Worm (Caenorhabditis elegans) whole organism, late embryonic: ENCODE measurements around the gene F54B11.7.

Source experiments
- F13H6.1 ChIP-seq: sonication (generic microtip); optimal IDR thresholded peaks from 2 replicates; lab custom pipeline; 2016; ENCODE audit warnings: missing genetic modification characterization, missing compliant biosample characterization
- K02D7.2 ChIP-seq: sonication (generic microtip); optimal IDR thresholded peaks from 2 replicates; lab custom pipeline; 2017; ENCODE audit warnings: mild to moderate bottlenecking, missing genetic modification characterization, missing compliant biosample characterization
- K09A11.1 ChIP-seq: sonication (generic microtip); optimal IDR thresholded peaks from 2 replicates; lab custom pipeline; 2017; ENCODE audit warnings: antibody characterized with exemption, mild to moderate bottlenecking, missing genetic modification characterization, missing compliant biosample characterization; ENCODE audit not compliant: insufficient read depth
- ahr-1 ChIP-seq: sonication (generic microtip); optimal IDR thresholded peaks from 2 replicates; lab custom pipeline; 2016; ENCODE audit warnings: missing genetic modification characterization, missing compliant biosample characterization
- ama-1 ChIP-seq: fragments of 150-350 bp; optimal IDR thresholded peaks from 2 replicates; lab custom pipeline; 2014
- ceh-18 ChIP-seq: sonication (generic microtip); optimal IDR thresholded peaks from 2 replicates; lab custom pipeline; 2016; ENCODE audit warnings: missing genetic modification characterization, missing compliant biosample characterization
- ceh-22 ChIP-seq: sonication (generic microtip); optimal IDR thresholded peaks from 2 replicates; lab custom pipeline; 2017; ENCODE audit warnings: missing biosample characterization, missing genetic modification characterization
- ceh-24 ChIP-seq: sonication (generic microtip); optimal IDR thresholded peaks from 2 replicates; lab custom pipeline; 2016; ENCODE audit warnings: mild to moderate bottlenecking, missing genetic modification characterization, missing compliant biosample characterization
- ceh-30 ChIP-seq: fragments of 150-350 bp; optimal IDR thresholded peaks from 2 replicates; lab custom pipeline; 2014; ENCODE audit warnings: missing biosample characterization, missing genetic modification characterization
- ceh-6 ChIP-seq: fragments of 200-800 bp; sonication (Bioruptor generic); optimal IDR thresholded peaks from 2 replicates; lab custom pipeline; 2018; ENCODE audit warnings: mild to moderate bottlenecking, missing genetic modification characterization, missing compliant biosample characterization
- ceh-9 ChIP-seq: sonication (generic microtip); optimal IDR thresholded peaks from 2 replicates; lab custom pipeline; 2016; ENCODE audit warnings: mild to moderate bottlenecking, missing genetic modification characterization, inconsistent platforms, missing compliant biosample characterization
- che-1 ChIP-seq: sonication (generic microtip); optimal IDR thresholded peaks from 2 replicates; lab custom pipeline; 2016; ENCODE audit warnings: mild to moderate bottlenecking, missing genetic modification characterization, missing compliant biosample characterization
- dmd-4 ChIP-seq: sonication (generic microtip); optimal IDR thresholded peaks from 2 replicates; lab custom pipeline; 2016; ENCODE audit warnings: borderline replicate concordance, missing genetic modification characterization, missing compliant biosample characterization
- elt-4 ChIP-seq: sonication (generic microtip); optimal IDR thresholded peaks from 2 replicates; lab custom pipeline; 2016; ENCODE audit warnings: missing genetic modification characterization, missing compliant biosample characterization
- ets-4 ChIP-seq: sonication (generic microtip); optimal IDR thresholded peaks from 2 replicates; lab custom pipeline; 2016; ENCODE audit warnings: missing genetic modification characterization, missing compliant biosample characterization
- eyg-1 ChIP-seq: sonication (generic microtip); optimal IDR thresholded peaks from 2 replicates; lab custom pipeline; 2016; ENCODE audit warnings: missing genotype, missing genetic modification characterization, missing compliant biosample characterization
- fkh-6 ChIP-seq: sonication (generic microtip); optimal IDR thresholded peaks from 2 replicates; lab custom pipeline; 2016; ENCODE audit warnings: missing genetic modification characterization, missing compliant biosample characterization
- hlh-13 ChIP-seq: fragments of 200-800 bp; sonication (Bioruptor generic); optimal IDR thresholded peaks from 2 replicates; lab custom pipeline; 2018; ENCODE audit warnings: mild to moderate bottlenecking, missing genetic modification characterization, missing compliant biosample characterization
- hlh-15 ChIP-seq: sonication (generic microtip); optimal IDR thresholded peaks from 2 replicates; lab custom pipeline; 2016; ENCODE audit warnings: missing genetic modification characterization, missing compliant biosample characterization
- hlh-8 ChIP-seq: sonication (generic microtip); optimal IDR thresholded peaks from 2 replicates; lab custom pipeline; 2016; ENCODE audit warnings: missing genotype, missing genetic modification characterization, missing compliant biosample characterization
- madf-2 ChIP-seq: sonication (generic microtip); optimal IDR thresholded peaks from 2 replicates; lab custom pipeline; 2017; ENCODE audit warnings: missing genetic modification characterization, missing compliant biosample characterization
- nfya-1 ChIP-seq: sonication (generic microtip); optimal IDR thresholded peaks from 2 replicates; lab custom pipeline; 2017; ENCODE audit warnings: missing genetic modification characterization, mild to moderate bottlenecking, missing compliant biosample characterization, antibody characterized with exemption, moderate library complexity
- nhr-232 ChIP-seq: sonication (generic microtip); optimal IDR thresholded peaks from 2 replicates; lab custom pipeline; 2016; ENCODE audit warnings: missing genetic modification characterization, missing compliant biosample characterization
- pag-3 ChIP-seq: sonication (generic microtip); optimal IDR thresholded peaks from 2 replicates; lab custom pipeline; 2016; ENCODE audit warnings: missing compliant biosample characterization, missing genetic modification characterization, borderline replicate concordance
- pat-9 ChIP-seq: fragments of 200-800 bp; sonication (Bioruptor generic); optimal IDR thresholded peaks from 2 replicates; lab custom pipeline; 2018; ENCODE audit warnings: mild to moderate bottlenecking, missing genetic modification characterization, moderate library complexity, missing compliant biosample characterization
- pax-1 ChIP-seq: fragments of 150-350 bp; optimal IDR thresholded peaks from 2 replicates; lab custom pipeline; 2014; ENCODE audit warnings: missing biosample characterization, missing genetic modification characterization
- pha-2 ChIP-seq: sonication (generic microtip); optimal IDR thresholded peaks from 2 replicates; lab custom pipeline; 2017; ENCODE audit warnings: mild to moderate bottlenecking, missing genetic modification characterization, missing compliant biosample characterization
- ref-2 ChIP-seq: sonication (generic microtip); optimal IDR thresholded peaks from 2 replicates; lab custom pipeline; 2016; ENCODE audit warnings: missing genetic modification characterization, missing compliant biosample characterization
- rnt-1 ChIP-seq: sonication (generic microtip); optimal IDR thresholded peaks from 2 replicates; lab custom pipeline; 2016; ENCODE audit warnings: missing genetic modification characterization, missing compliant biosample characterization
- sdc-2 ChIP-seq: sonication (generic microtip); optimal IDR thresholded peaks from 2 replicates; lab custom pipeline; 2016; ENCODE audit warnings: missing genotype, missing genetic modification characterization, missing compliant biosample characterization
- tbx-7 ChIP-seq: sonication (generic microtip); optimal IDR thresholded peaks from 2 replicates; lab custom pipeline; 2016; ENCODE audit warnings: missing genotype, missing genetic modification characterization, missing compliant biosample characterization
- unc-42 ChIP-seq: sonication (generic microtip); optimal IDR thresholded peaks from 2 replicates; lab custom pipeline; 2016; ENCODE audit warnings: missing genotype, missing genetic modification characterization, missing compliant biosample characterization
- unc-55 ChIP-seq: sonication (generic microtip); optimal IDR thresholded peaks from 2 replicates; lab custom pipeline; 2017; ENCODE audit warnings: missing biosample characterization, missing genetic modification reagents, missing genetic modification characterization
- zip-5 ChIP-seq: sonication (generic microtip); optimal IDR thresholded peaks from 2 replicates; lab custom pipeline; 2016; ENCODE audit warnings: missing genetic modification characterization, missing compliant biosample characterization

F54B11.7 gene

DNA sequence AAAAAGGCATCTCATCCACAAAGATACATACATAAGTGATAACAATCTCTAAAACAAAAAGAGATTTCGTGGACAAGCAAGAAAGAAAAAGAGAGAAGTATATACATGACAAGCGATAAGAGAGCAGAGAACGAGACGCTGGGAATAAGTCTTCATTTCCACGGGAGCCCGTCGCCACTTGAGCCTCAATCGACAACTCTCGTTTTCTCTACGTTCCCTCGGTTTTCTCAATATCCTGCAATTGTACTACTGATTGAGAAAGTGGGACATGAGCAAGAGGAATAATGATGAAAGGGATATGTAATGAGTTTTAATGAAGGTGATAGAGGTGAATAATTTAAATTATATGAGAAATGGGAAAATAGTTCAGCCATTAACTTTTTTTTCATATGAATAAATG lies 37.3 kb downstream of the F54B11.7 start:
- TF ChIP-seq ahr-1 (tag; lab: Kevin White, UChicago) (no peak), ceh-9 (tag; lab: Kevin White, UChicago) (no peak), hlh-13 (no peak), ceh-6 (GFP tag; lab: Kevin White, UChicago) (no peak), pat-9 (tag; lab: Kevin White, UChicago) (no peak), ceh-22 (tag; lab: Kevin White, UChicago) (no peak), hlh-15 (no peak), ets-4 (tag; lab: Kevin White, UChicago) (no peak), sdc-2 (no peak), eyg-1 (tag; lab: Kevin White, UChicago) (no peak), ceh-18 (tag; lab: Kevin White, UChicago) (peak; percentile 27), unc-55 (GFP tag; lab: Kevin White, UChicago) (peak; percentile 50), madf-2 (no peak), ceh-30 (tag; lab: Kevin White, UChicago) (no peak), unc-42 (tag; lab: Kevin White, UChicago) (no peak)

DNA sequence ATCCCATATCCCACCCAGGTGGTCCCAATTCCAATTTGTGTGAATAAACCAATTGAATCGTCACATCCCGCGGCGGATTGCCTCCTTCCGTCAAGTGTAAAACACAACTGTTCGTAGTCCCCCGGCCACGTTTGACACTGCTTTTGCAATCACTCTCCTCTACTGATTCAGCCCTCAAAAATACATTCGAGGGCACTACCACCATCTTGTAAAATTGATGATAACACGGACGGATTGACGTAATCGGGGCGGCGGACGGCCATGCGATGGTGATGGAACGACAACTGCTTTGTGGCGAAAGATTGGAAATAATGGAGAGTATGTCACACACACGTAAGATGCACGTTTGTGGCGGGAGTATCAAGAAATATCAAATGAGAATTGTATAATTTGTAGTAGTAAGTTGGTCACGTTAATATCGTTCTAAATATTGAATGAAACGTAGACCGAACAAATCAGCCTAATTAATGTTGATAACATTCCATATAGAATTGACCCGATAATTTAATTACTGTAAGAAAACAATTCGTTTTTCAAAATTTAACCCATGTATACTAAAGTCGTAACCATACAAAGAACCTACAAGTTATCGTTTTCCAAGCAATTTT lies 38.2 kb downstream of the F54B11.7 start:
- peak; percentile 3 for TF ChIP-seq rnt-1
- no peak for TF ChIP-seq nhr-232 (tag; lab: Kevin White, UChicago)
- peak; percentile 43 for TF ChIP-seq ceh-18 (tag; lab: Kevin White, UChicago)
- TF ChIP-seq eyg-1 (tag; lab: Kevin White, UChicago) = no peak
- no peak for TF ChIP-seq fkh-6 (tag; lab: Kevin White, UChicago)

DNA sequence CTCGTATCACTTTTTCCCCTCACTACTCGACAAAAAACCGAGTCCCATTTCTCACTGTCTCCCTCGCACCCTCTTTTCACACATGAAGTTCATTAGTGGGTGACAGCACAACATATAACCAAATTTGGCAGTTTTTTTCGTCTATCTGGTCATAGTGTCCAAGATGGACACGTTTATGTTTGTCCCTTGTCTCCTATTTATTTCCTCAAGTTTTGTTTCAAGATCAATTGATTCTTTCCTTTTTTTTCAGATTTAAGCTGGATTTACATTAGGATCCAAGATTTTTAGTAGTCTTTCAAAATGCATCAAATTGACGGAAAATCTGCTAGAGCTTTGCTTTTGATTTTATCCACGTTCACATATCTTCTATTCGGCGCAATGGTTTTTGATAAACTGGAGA lies 39.3 kb downstream of the F54B11.7 start, which contains the start of gene twk-20:
Gene twk-20 (plus strand): TSS at position 301 of the 400 bp plus-strand sequence.
- TF ChIP-seq ceh-22 (tag; lab: Kevin White, UChicago) = no peak
- no peak for TF ChIP-seq hlh-13
- TF ChIP-seq hlh-8 (tag; lab: Kevin White, UChicago) = no peak
- TF ChIP-seq hlh-15 = no peak

DNA sequence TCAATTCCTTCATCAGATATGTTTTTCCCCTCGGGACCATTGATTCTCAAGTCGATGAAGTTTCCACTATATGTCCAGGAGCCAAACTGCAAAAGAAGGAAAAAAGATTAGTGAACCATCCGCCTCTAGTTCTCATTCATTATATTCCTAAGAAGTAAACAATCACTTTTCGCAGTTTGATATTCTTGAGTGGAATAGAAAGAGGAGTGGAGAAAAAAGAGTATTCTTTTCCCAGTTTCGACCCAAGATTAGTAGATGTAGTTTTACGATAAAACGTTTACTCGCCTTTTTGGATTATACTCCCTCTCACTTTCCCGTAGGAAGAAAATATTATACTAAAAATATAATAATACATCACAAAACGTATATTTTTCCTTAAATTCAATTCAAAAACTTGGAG lies 44.6 kb downstream of the F54B11.7 start:
- TF ChIP-seq tbx-7 (tag; lab: Kevin White, UChicago) (no peak), ceh-30 (tag; lab: Kevin White, UChicago) (no peak)

DNA sequence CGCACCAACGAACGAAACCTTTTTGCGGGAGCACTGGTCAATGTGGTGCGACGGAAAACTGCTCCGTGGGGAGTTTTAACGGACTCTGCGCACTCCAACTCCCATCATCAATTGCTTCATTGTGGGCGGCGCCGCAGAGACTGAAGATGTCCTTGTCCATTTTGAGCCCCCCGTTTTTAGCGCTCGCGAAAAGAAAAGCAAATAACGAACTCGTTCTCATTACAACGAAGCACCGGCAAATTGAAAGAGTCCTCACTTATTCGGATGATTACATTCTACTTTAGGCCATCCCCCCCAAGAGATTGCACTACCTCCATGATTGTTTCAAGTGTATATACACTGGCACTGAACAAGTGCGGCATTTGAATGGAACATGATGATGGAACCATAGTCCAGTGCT lies 46.6 kb downstream of the F54B11.7 start, which contains the start of gene acr-9:
Gene acr-9 (minus strand): TSS at position 101 of the 400 bp plus-strand sequence.
- no peak for TF ChIP-seq pha-2 (tag; lab: Kevin White, UChicago)
- TF ChIP-seq F13H6.1 (tag; lab: Kevin White, UChicago) = no peak
- no peak for TF ChIP-seq dmd-4 (tag; lab: Kevin White, UChicago)
- no peak for TF ChIP-seq pag-3 (tag; lab: Kevin White, UChicago)
- TF ChIP-seq ceh-18 (tag; lab: Kevin White, UChicago) = no peak
- no peak for TF ChIP-seq K02D7.2 (tag; lab: Kevin White, UChicago)
- no peak for TF ChIP-seq hlh-8 (tag; lab: Kevin White, UChicago)
- no peak for TF ChIP-seq sdc-2
- TF ChIP-seq K09A11.1 (tag; lab: Kevin White, UChicago) = no peak
- no peak for TF ChIP-seq ref-2 (tag; lab: Kevin White, UChicago)
- TF ChIP-seq che-1 (tag; lab: Kevin White, UChicago) = no peak
- no peak for TF ChIP-seq ahr-1 (tag; lab: Kevin White, UChicago)
- no peak for TF ChIP-seq ceh-24
- TF ChIP-seq nfya-1 = no peak
- TF ChIP-seq ceh-30 (tag; lab: Kevin White, UChicago) = no peak
- TF ChIP-seq zip-5 (tag; lab: Kevin White, UChicago) = no peak
- no peak for TF ChIP-seq pat-9 (tag; lab: Kevin White, UChicago)
- no peak for TF ChIP-seq ama-1
- TF ChIP-seq pax-1 (tag; lab: Kevin White, UChicago) = no peak
- TF ChIP-seq elt-4 = no peak
